Fruit fly (Drosophila melanogaster) S2 (cell line): ENCODE measurements around the gene lost.

Source experiments
- CG8478 ChIP-seq: fragments of >200 bp; optimal IDR thresholded peaks from 2 replicates; lab custom pipeline; 2018
- CTCF ChIP-seq, 2 experiments: fragments of >200 bp; optimal IDR thresholded peaks; 2 replicates each; lab custom pipeline; 2018

dm6 chr3R:4397403-4398079 lies 5.3 kb upstream of the lost start, which contains the start of gene CG9855:
- TF ChIP-seq CG8478 (no peak), CTCF (optimal IDR thresholded peaks at IDR 0.05; lab: Kevin White, UChicago) (peak; percentile 79 to 83)
